Worm (Caenorhabditis elegans) whole organism, midembryonic: Measurements from ENCODE around the gene hst-3.1.

Experiments
- T22C8.4 ChIP-seq: fragments of 200-800 bp; sonication (Bioruptor generic); IDR thresholded peaks from 2 replicates; pipeline ENCODE4 v1.3.6; 2022; ENCODE audit warnings: missing genetic modification characterization, missing compliant biosample characterization
- cog-1 ChIP-seq: sonication (generic microtip); optimal IDR thresholded peaks from 2 replicates; lab custom pipeline; 2016; ENCODE audit warnings: missing genetic modification characterization, missing compliant biosample characterization
- flt-1 ChIP-seq: fragments of 200-800 bp; sonication (Bioruptor generic); IDR thresholded peaks from 2 replicates; pipeline ENCODE4 v1.3.6; 2022; ENCODE audit warnings: missing genetic modification characterization, missing compliant biosample characterization
- klf-2 ChIP-seq: fragments of 200-800 bp; sonication (Bioruptor generic); conservative IDR thresholded peaks from 2 replicates; pipeline ENCODE4 v1.3.6; 2022; ENCODE audit warnings: missing genetic modification reagents, missing genetic modification characterization, missing compliant biosample characterization
- med-1 ChIP-seq: sonication (generic microtip); optimal IDR thresholded peaks from 2 replicates; lab custom pipeline; 2017; ENCODE audit warnings: missing genetic modification characterization, mild to moderate bottlenecking, missing compliant biosample characterization, antibody characterized with exemption, missing genetic modification reagents; ENCODE audit not compliant: insufficient read depth
- ref-1 ChIP-seq: fragments of 200-800 bp; sonication (Bioruptor generic); conservative IDR thresholded peaks from 2 replicates; pipeline ENCODE4 v1.3.6; 2022; ENCODE audit warnings: missing genetic modification reagents, missing genetic modification characterization, missing compliant biosample characterization
- tab-1 ChIP-seq: fragments of 200-800 bp; sonication (Bioruptor generic); IDR thresholded peaks from 2 replicates; pipeline ENCODE4 v1.3.6; 2022; ENCODE audit warnings: missing genetic modification characterization, missing compliant biosample characterization
- ztf-23 ChIP-seq: fragments of 200-800 bp; sonication (Bioruptor generic); IDR thresholded peaks from 2 replicates; pipeline ENCODE4 v1.3.6; 2022; ENCODE audit warnings: missing genetic modification reagents, missing genetic modification characterization, missing compliant biosample characterization
- ztf-29 ChIP-seq: fragments of 200-800 bp; sonication (Bioruptor generic); IDR thresholded peaks from 2 replicates; pipeline ENCODE4 v1.3.6; 2022; ENCODE audit warnings: missing genetic modification reagents, missing genetic modification characterization, missing compliant biosample characterization

hst-3.1 gene

ce11 chrII:6170236-6170635 is 1.2 kb upstream of the hst-3.1 start:
- no peak for TF ChIP-seq cog-1 (tag; lab: Kevin White, UChicago)

DNA sequence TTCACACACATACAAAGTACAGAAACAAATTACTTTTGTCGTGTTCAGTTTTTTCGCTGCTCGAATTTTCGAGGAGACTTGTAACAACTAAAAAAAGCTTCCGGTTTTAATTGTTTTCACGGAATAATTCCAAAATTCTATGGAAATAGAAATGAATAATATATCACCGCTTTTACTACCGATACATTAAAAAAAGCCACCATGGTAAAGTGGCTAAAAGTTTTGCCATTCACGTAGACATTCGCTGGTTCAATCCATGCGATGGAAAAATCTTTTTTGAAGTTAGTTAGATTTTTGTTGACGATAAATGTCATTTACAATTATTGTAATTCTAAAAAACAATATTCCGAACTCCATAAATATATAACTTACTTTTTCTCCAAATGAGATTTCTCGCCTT is 342 bp downstream of the hst-3.1 start:
- no peak for TF ChIP-seq flt-1 (GFP tag; lab: Robert Waterston, UW)
- no peak for TF ChIP-seq ztf-29 (GFP tag; lab: Robert Waterston, UW)
- TF ChIP-seq med-1 (GFP tag; lab: Kevin White, UChicago): no peak
- no peak for TF ChIP-seq tab-1
- no peak for TF ChIP-seq cog-1 (tag; lab: Kevin White, UChicago)
- no peak for TF ChIP-seq klf-2 (GFP tag; lab: Robert Waterston, UW)
- no peak for TF ChIP-seq ztf-23 (GFP tag; lab: Robert Waterston, UW)
- no peak for TF ChIP-seq T22C8.4

ce11 chrII:6165152-6165551 is 3.9 kb downstream of the hst-3.1 start:
- TF ChIP-seq flt-1 (GFP tag; lab: Robert Waterston, UW) (no peak), med-1 (GFP tag; lab: Kevin White, UChicago) (no peak), T22C8.4 (no peak), ref-1 (GFP tag; lab: Robert Waterston, UW) (no peak), ztf-29 (GFP tag; lab: Robert Waterston, UW) (no peak), cog-1 (tag; lab: Kevin White, UChicago) (no peak), tab-1 (no peak), klf-2 (GFP tag; lab: Robert Waterston, UW) (no peak), ztf-23 (GFP tag; lab: Robert Waterston, UW) (no peak)

- TF ChIP-seq flt-1 (GFP tag; lab: Robert Waterston, UW) (no peak), ref-1 (GFP tag; lab: Robert Waterston, UW) (no peak), ztf-29 (GFP tag; lab: Robert Waterston, UW) (no peak), klf-2 (GFP tag; lab: Robert Waterston, UW) (no peak), cog-1 (tag; lab: Kevin White, UChicago) (no peak), med-1 (GFP tag; lab: Kevin White, UChicago) (no peak), T22C8.4 (no peak), tab-1 (no peak), ztf-23 (GFP tag; lab: Robert Waterston, UW) (no peak)
These were observed 8.1 kb downstream of the hst-3.1 start, which contains the start of gene exp-1 for ce11 chrII:6160994-6161393. Gene exp-1, minus strand, starts transcription at chrII:6161094.

DNA sequence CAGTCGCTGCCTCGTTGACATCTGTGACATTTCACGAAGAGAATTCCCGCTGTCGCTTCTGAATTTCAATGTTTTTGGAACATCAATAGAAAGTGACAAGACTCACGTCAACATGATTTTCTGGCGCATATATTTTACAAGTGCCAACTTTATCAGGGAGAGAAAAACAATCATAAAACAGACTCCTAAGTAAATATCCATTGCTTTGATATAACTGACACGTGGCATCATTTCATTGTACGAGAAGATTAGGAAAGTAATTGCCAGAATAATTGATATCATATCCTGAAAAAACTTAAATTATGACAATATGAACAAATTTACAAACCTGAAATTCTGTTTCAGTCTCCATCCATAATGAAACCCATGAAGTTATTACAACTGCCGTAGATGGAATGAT is 10.9 kb downstream of the hst-3.1 start:
- TF ChIP-seq flt-1 (GFP tag; lab: Robert Waterston, UW): no peak
- TF ChIP-seq T22C8.4: no peak
- TF ChIP-seq tab-1: no peak
- no peak for TF ChIP-seq ztf-23 (GFP tag; lab: Robert Waterston, UW)
- TF ChIP-seq med-1 (GFP tag; lab: Kevin White, UChicago): no peak

DNA sequence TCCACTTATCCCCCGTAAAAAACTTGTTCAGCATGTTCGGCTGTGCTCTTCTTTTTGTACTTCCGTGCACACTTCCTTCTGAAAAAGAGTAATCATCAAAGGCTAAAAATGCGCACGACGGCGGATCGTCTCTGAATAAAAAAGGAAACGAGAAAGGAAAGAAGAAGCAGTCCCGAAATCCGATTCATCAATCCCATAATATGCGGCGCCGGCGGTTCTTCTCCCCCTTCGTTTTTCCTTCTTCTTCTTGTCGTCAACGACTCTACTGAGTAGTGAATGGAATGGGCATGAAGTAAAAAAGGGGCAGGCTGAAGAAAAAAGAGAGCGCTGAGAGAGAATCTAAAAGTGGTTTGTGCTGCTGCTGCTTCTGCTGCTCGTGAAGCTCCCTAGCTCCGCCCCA is 19.6 kb downstream of the hst-3.1 start:
- TF ChIP-seq T22C8.4 (no peak), flt-1 (GFP tag; lab: Robert Waterston, UW) (no peak), ztf-23 (GFP tag; lab: Robert Waterston, UW) (no peak), ztf-29 (GFP tag; lab: Robert Waterston, UW) (no peak), cog-1 (tag; lab: Kevin White, UChicago) (no peak), tab-1 (no peak), med-1 (GFP tag; lab: Kevin White, UChicago) (no peak), klf-2 (GFP tag; lab: Robert Waterston, UW) (no peak), ref-1 (GFP tag; lab: Robert Waterston, UW) (no peak)

- TF ChIP-seq tab-1: no peak
- no peak for TF ChIP-seq med-1 (GFP tag; lab: Kevin White, UChicago)
- no peak for TF ChIP-seq ztf-29 (GFP tag; lab: Robert Waterston, UW)
- no peak for TF ChIP-seq T22C8.4
- TF ChIP-seq flt-1 (GFP tag; lab: Robert Waterston, UW): no peak
- TF ChIP-seq ztf-23 (GFP tag; lab: Robert Waterston, UW): no peak
- no peak for TF ChIP-seq klf-2 (GFP tag; lab: Robert Waterston, UW)
- no peak for TF ChIP-seq cog-1 (tag; lab: Kevin White, UChicago)
- TF ChIP-seq ref-1 (GFP tag; lab: Robert Waterston, UW): no peak
These were observed 20.7 kb downstream of the hst-3.1 start for ce11 chrII:6148369-6148768.

DNA sequence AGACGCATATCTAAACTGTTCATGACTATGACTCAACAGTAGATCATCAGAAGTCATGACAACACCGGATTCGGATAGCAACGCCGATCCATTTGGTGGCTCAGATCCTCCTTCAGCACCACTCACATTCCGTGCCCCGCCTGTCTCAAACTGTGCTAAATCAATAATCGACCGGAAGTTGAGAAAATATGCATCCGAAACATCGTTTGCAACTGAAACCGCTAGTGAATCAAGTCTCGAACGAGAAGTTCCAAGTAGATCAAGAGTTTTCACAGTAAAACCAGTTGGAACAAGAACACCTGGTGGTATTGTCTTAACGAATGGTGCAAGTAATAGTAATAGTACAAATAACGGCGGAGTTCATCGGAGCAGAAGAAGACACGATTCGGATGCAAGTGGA is 21.9 kb downstream of the hst-3.1 start:
- TF ChIP-seq med-1 (GFP tag; lab: Kevin White, UChicago) (no peak), cog-1 (tag; lab: Kevin White, UChicago) (no peak), tab-1 (no peak), klf-2 (GFP tag; lab: Robert Waterston, UW) (no peak), ztf-23 (GFP tag; lab: Robert Waterston, UW) (no peak), flt-1 (GFP tag; lab: Robert Waterston, UW) (no peak), T22C8.4 (no peak), ztf-29 (GFP tag; lab: Robert Waterston, UW) (no peak), ref-1 (GFP tag; lab: Robert Waterston, UW) (no peak)

- TF ChIP-seq T22C8.4: no peak
- TF ChIP-seq ref-1 (GFP tag; lab: Robert Waterston, UW): no peak
- TF ChIP-seq ztf-29 (GFP tag; lab: Robert Waterston, UW): no peak
- TF ChIP-seq klf-2 (GFP tag; lab: Robert Waterston, UW): no peak
These were observed 26.5 kb downstream of the hst-3.1 start for ce11 chrII:6142539-6142938.

DNA sequence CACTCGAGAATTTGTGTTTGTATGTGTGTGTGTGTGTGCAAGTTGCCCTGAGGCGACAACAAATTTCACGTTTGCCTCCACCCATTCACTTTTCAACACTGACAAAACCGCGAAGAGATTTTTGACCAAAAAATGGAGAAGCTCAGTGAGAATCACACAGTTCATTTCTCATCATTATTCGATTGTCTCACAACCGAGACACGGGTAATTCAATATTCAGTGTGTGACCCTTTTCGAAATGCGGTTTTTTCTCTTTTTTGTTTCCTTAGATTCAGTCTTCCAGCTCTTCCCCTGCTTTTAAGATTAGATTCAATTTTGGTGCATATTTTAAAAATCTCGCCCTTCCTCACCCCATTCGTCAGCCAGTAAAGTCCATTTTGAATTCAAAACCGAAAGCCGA is 29.6 kb downstream of the hst-3.1 start:
- TF ChIP-seq ztf-29 (GFP tag; lab: Robert Waterston, UW): no peak
- TF ChIP-seq tab-1: no peak
- no peak for TF ChIP-seq med-1 (GFP tag; lab: Kevin White, UChicago)
- no peak for TF ChIP-seq cog-1 (tag; lab: Kevin White, UChicago)
- no peak for TF ChIP-seq klf-2 (GFP tag; lab: Robert Waterston, UW)
- no peak for TF ChIP-seq T22C8.4
- TF ChIP-seq flt-1 (GFP tag; lab: Robert Waterston, UW): no peak
- TF ChIP-seq ztf-23 (GFP tag; lab: Robert Waterston, UW): no peak
- no peak for TF ChIP-seq ref-1 (GFP tag; lab: Robert Waterston, UW)
